Fruit fly (Drosophila melanogaster) whole organism, pupa: ENCODE measurements around the gene RpL34b.

Source experiments
- CG10348 ChIP-seq: fragments of 200-800 bp; sonication (Bioruptor generic); IDR thresholded peaks from 2 replicates; pipeline ENCODE4 v1.3.6; 2022; ENCODE audit warnings: missing biosample characterization, missing genetic modification characterization
- CG12605 ChIP-seq: fragments of 200-800 bp; sonication (Bioruptor generic); IDR thresholded peaks from 2 replicates; pipeline ENCODE4 v1.3.6; 2022; ENCODE audit warnings: missing biosample characterization, missing genetic modification characterization
- CG14655 ChIP-seq: fragments of 200-800 bp; sonication (Bioruptor generic); optimal IDR thresholded peaks from 3 replicates; lab custom pipeline; 2017; ENCODE audit warnings: mild to moderate bottlenecking, missing biosample characterization, missing genetic modification reagents, missing genetic modification characterization
- CG15710 ChIP-seq: fragments of 200-800 bp; sonication (Bioruptor generic); optimal IDR thresholded peaks from 2 replicates; lab custom pipeline; 2018; ENCODE audit warnings: missing biosample characterization, mild to moderate bottlenecking, missing genetic modification characterization, moderate library complexity
- CG32121 ChIP-seq: fragments of 200-800 bp; sonication (Bioruptor generic); IDR thresholded peaks from 2 replicates; pipeline ENCODE4 v1.3.6; 2022; ENCODE audit warnings: missing biosample characterization, missing genetic modification characterization
- CG8159 ChIP-seq: fragments of 200-800 bp; sonication (Bioruptor generic); optimal IDR thresholded peaks from 3 replicates; lab custom pipeline; 2018; ENCODE audit warnings: missing biosample characterization, mild to moderate bottlenecking, missing genetic modification characterization, moderate library complexity
- CG8301 ChIP-seq: fragments of 200-800 bp; sonication (Bioruptor generic); optimal IDR thresholded peaks from 2 replicates; lab custom pipeline; 2018; ENCODE audit warnings: missing biosample characterization, mild to moderate bottlenecking, missing genetic modification characterization
- D1 ChIP-seq: fragments of 200-800 bp; sonication (Bioruptor generic); optimal IDR thresholded peaks from 2 replicates; lab custom pipeline; 2018; ENCODE audit warnings: missing biosample characterization, mild to moderate bottlenecking, missing genetic modification characterization, moderate library complexity
- Ets98B ChIP-seq: fragments of 200-800 bp; sonication (Bioruptor generic); IDR thresholded peaks from 2 replicates; pipeline ENCODE4 v1.3.6; 2022; ENCODE audit warnings: missing biosample characterization, missing genetic modification characterization
- Pif1A ChIP-seq: fragments of 200-800 bp; sonication (Bioruptor generic); optimal IDR thresholded peaks from 3 replicates; lab custom pipeline; 2016; ENCODE audit warnings: missing biosample characterization, missing genetic modification characterization
- fd96Ca ChIP-seq: fragments of 200-800 bp; sonication (Bioruptor generic); IDR thresholded peaks from 3 replicates; pipeline ENCODE4 v1.3.6; 2022; ENCODE audit warnings: missing biosample characterization, missing genetic modification characterization
- gl ChIP-seq: fragments of 200-800 bp; sonication (Bioruptor generic); optimal IDR thresholded peaks from 2 replicates; lab custom pipeline; 2018; ENCODE audit warnings: missing biosample characterization, mild to moderate bottlenecking, missing genetic modification characterization
- rn ChIP-seq: fragments of 200-800 bp; sonication (Bioruptor generic); IDR thresholded peaks from 2 replicates; pipeline ENCODE4 v1.3.6; 2022; ENCODE audit warnings: missing biosample characterization, missing genetic modification characterization

DNA sequence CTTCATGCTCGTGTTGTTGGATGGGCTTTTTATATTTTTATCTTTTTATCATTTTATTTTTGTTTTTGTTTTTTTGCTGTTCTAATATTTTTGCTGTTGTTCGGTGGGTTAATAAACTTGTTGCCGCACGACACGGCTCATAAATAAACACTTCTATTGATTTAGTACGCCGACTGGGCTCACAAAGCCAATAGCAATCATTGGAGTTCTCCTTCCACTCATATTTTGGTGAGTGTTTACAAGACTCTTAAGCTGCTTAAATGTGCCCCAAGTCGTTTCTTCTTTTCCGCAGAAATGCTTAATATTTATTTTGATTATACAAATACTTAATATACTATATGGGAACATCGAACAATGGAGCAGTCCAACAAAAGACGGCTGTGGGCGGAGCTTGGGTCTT is 10.8 kb downstream of the RpL34b start:
- no peak for TF ChIP-seq CG10348
- no peak for TF ChIP-seq Ets98B (GFP tag; lab: Robert Waterston, UW)
- no peak for TF ChIP-seq CG12605 (GFP tag; lab: Robert Waterston, UW)
- TF ChIP-seq Pif1A (GFP tag; lab: Kevin White, UChicago), result no peak
- TF ChIP-seq D1, result no peak
- no peak for TF ChIP-seq CG32121
- TF ChIP-seq fd96Ca (GFP tag; lab: Robert Waterston, UW), result no peak
- no peak for TF ChIP-seq CG8301 (tag; lab: Kevin White, UChicago)
- TF ChIP-seq gl (tag; lab: Kevin White, UChicago), result no peak
- TF ChIP-seq CG8159 (tag; lab: Kevin White, UChicago), result no peak
- TF ChIP-seq CG14655 (GFP tag; lab: Kevin White, UChicago), result no peak
- no peak for TF ChIP-seq rn
- no peak for TF ChIP-seq CG15710 (tag; lab: Kevin White, UChicago)
